Worm (Caenorhabditis elegans) whole organism, L4/young adult: ENCODE data around the gene ztf-8.

Experiments used
- W03F9.2 ChIP-seq: fragments of 150-350 bp; optimal IDR thresholded peaks from 2 replicates; lab custom pipeline; 2014; ENCODE audit warnings: missing biosample characterization, missing genetic modification characterization
- dao-5 ChIP-seq: sonication (generic microtip); optimal IDR thresholded peaks from 2 replicates; lab custom pipeline; 2016; ENCODE audit warnings: missing genotype, missing genetic modification characterization, moderate library complexity, missing compliant biosample characterization
- him-1 ChIP-seq: sonication (generic microtip); optimal IDR thresholded peaks from 2 replicates; lab custom pipeline; 2016; ENCODE audit warnings: missing genotype, missing genetic modification reagents, missing genetic modification characterization, missing compliant biosample characterization

Gene ztf-8

ce11 chrIII:5273396-5273857 is at the start of gene ztf-8:
TSS of gene ztf-8 (minus strand) at chrIII:5273471.
- TF ChIP-seq dao-5 (tag; lab: Kevin White, UChicago) = no peak
- no peak for TF ChIP-seq him-1 (tag; lab: Kevin White, UChicago)

- TF ChIP-seq him-1 (tag; lab: Kevin White, UChicago) = no peak
- no peak for TF ChIP-seq dao-5 (tag; lab: Kevin White, UChicago)
- no peak for TF ChIP-seq W03F9.2
Observed at ce11 chrIII:5321661-5322060, 48.4 kb upstream of the ztf-8 start, which contains the start of gene F52C9.3. TSS of gene F52C9.3 (plus strand) at chrIII:5321885.

- TF ChIP-seq him-1 (tag; lab: Kevin White, UChicago) (no peak), dao-5 (tag; lab: Kevin White, UChicago) (no peak), W03F9.2 (no peak)
Observed at ce11 chrIII:5318610-5319009, 45.3 kb upstream of the ztf-8 start.

- TF ChIP-seq dao-5 (tag; lab: Kevin White, UChicago) = no peak
- TF ChIP-seq him-1 (tag; lab: Kevin White, UChicago) = no peak
- no peak for TF ChIP-seq W03F9.2
Observed at ce11 chrIII:5310940-5311339, 37.7 kb upstream of the ztf-8 start, which contains the start of gene pqe-1. TSS of gene pqe-1 (plus strand) at chrIII:5311240.

ce11 chrIII:5310403-5310802 is 37.1 kb upstream of the ztf-8 start:
- TF ChIP-seq W03F9.2 = no peak
- no peak for TF ChIP-seq him-1 (tag; lab: Kevin White, UChicago)
- TF ChIP-seq dao-5 (tag; lab: Kevin White, UChicago) = no peak

- TF ChIP-seq him-1 (tag; lab: Kevin White, UChicago) (no peak), dao-5 (tag; lab: Kevin White, UChicago) (no peak), W03F9.2 (no peak)
Observed at ce11 chrIII:5308278-5308677, 35.0 kb upstream of the ztf-8 start, which contains the start of gene mog-3. TSS of gene mog-3 (plus strand) at chrIII:5308596.

- TF ChIP-seq dao-5 (tag; lab: Kevin White, UChicago) = peak; percentile 66
- TF ChIP-seq W03F9.2 = peak; percentile 23
- peak; percentile 53 for TF ChIP-seq him-1 (tag; lab: Kevin White, UChicago)
Observed at ce11 chrIII:5305725-5306124, 32.5 kb upstream of the ztf-8 start.

- TF ChIP-seq him-1 (tag; lab: Kevin White, UChicago) = no peak
- TF ChIP-seq dao-5 (tag; lab: Kevin White, UChicago) = no peak
- no peak for TF ChIP-seq W03F9.2
Observed at ce11 chrIII:5304044-5304443, 30.8 kb upstream of the ztf-8 start.

- no peak for TF ChIP-seq him-1 (tag; lab: Kevin White, UChicago)
- no peak for TF ChIP-seq W03F9.2
- TF ChIP-seq dao-5 (tag; lab: Kevin White, UChicago) = no peak
Observed at ce11 chrIII:5301786-5302268, 28.6 kb upstream of the ztf-8 start, which contains the start of the genes T15B12.2 and F52C9.5. TSS of gene T15B12.2 (minus strand) at chrIII:5301886. TSS of gene F52C9.5 (plus strand) at chrIII:5302218.

ce11 chrIII:5294867-5295266 is 21.6 kb upstream of the ztf-8 start:
- TF ChIP-seq W03F9.2 (no peak), him-1 (tag; lab: Kevin White, UChicago) (peak; percentile 67), dao-5 (tag; lab: Kevin White, UChicago) (peak; percentile 73)

- TF ChIP-seq him-1 (tag; lab: Kevin White, UChicago) = no peak
- TF ChIP-seq W03F9.2 = no peak
- no peak for TF ChIP-seq dao-5 (tag; lab: Kevin White, UChicago)
Observed at ce11 chrIII:5294281-5294680, 21.0 kb upstream of the ztf-8 start.

- TF ChIP-seq him-1 (tag; lab: Kevin White, UChicago) = no peak
- TF ChIP-seq W03F9.2 = no peak
- no peak for TF ChIP-seq dao-5 (tag; lab: Kevin White, UChicago)
Observed at ce11 chrIII:5291281-5291680, 18.0 kb upstream of the ztf-8 start.

- TF ChIP-seq him-1 (tag; lab: Kevin White, UChicago) (no peak), W03F9.2 (no peak), dao-5 (tag; lab: Kevin White, UChicago) (no peak)
Observed at ce11 chrIII:5290230-5290629, 17.0 kb upstream of the ztf-8 start.

ce11 chrIII:5287877-5288276 is 14.6 kb upstream of the ztf-8 start, which contains the start of gene T15B12.1:
TSS of gene T15B12.1 (plus strand) at chrIII:5288177.
- TF ChIP-seq W03F9.2 = no peak

- no peak for TF ChIP-seq dao-5 (tag; lab: Kevin White, UChicago)
- TF ChIP-seq W03F9.2 = no peak
- no peak for TF ChIP-seq him-1 (tag; lab: Kevin White, UChicago)
Observed at ce11 chrIII:5286205-5286604, 12.9 kb upstream of the ztf-8 start, which contains the start of gene ZC395.11. TSS of gene ZC395.11 (minus strand) at chrIII:5286305.
